Fruit fly (Drosophila melanogaster): ENCODE measurements around the gene CG9184.

The CG9184 gene

dm6 chr3L:1320230-1320930 is 2.2 kb downstream of the CG9184 start:
- TF ChIP-seq Vsx2 (GFP tag; optimal IDR thresholded peaks at IDR 0.05; ENCODE audit: partially characterized antibody): no peak
- no peak for TF ChIP-seq Abd-B (GFP tag; optimal IDR thresholded peaks at IDR 0.05)
- TF ChIP-seq Rel (GFP tag; optimal IDR thresholded peaks at IDR 0.05): no peak
- TF ChIP-seq Rel (tag; optimal IDR thresholded peaks at IDR 0.05): no peak
- no peak for TF ChIP-seq dl (GFP tag; optimal IDR thresholded peaks at IDR 0.05; ENCODE audit: insufficient read depth in 1 of 2, partially characterized antibody in 2 of 2)
- TF ChIP-seq lola (GFP tag; optimal IDR thresholded peaks at IDR 0.05): no peak
- no peak for TF ChIP-seq N (GFP tag; optimal IDR thresholded peaks at IDR 0.05)
- TF ChIP-seq Hr83 (GFP tag; optimal IDR thresholded peaks at IDR 0.05; ENCODE audit: poor library complexity, severe bottlenecking): no peak
- TF ChIP-seq CG32264 (GFP tag; optimal IDR thresholded peaks at IDR 0.05): no peak
- TF ChIP-seq h (GFP tag; optimal IDR thresholded peaks at IDR 0.05): peak; percentile 39
- TF ChIP-seq Dfd (GFP tag; optimal IDR thresholded peaks at IDR 0.05): no peak
- TF ChIP-seq CG9705 (GFP tag; optimal IDR thresholded peaks at IDR 0.05): no peak
- TF ChIP-seq Hr78 (GFP tag; optimal IDR thresholded peaks at IDR 0.05): peak; percentile 5
- TF ChIP-seq jim (GFP tag; optimal IDR thresholded peaks at IDR 0.05): no peak
- TF ChIP-seq Myc (optimal IDR thresholded peaks at IDR 0.05): no peak
- peak; percentile 19 for TF ChIP-seq rgr (GFP tag; optimal IDR thresholded peaks at IDR 0.05)
- peak; percentile 6 for TF ChIP-seq HLH106 (tag; optimal IDR thresholded peaks at IDR 0.05)
- TF ChIP-seq Dif (GFP tag; optimal IDR thresholded peaks at IDR 0.05; ENCODE audit: partially characterized antibody): no peak
- TF ChIP-seq CrebA (GFP tag; optimal IDR thresholded peaks at IDR 0.05; ENCODE audit: borderline replicate concordance): no peak
- TF ChIP-seq Sp1 (GFP tag; optimal IDR thresholded peaks at IDR 0.05): no peak
- peak in 1 of 2 experiments; percentile 55 for TF ChIP-seq foxo (GFP tag; optimal IDR thresholded peaks at IDR 0.05)
- TF ChIP-seq sv (GFP tag; optimal IDR thresholded peaks at IDR 0.05): no peak
- TF ChIP-seq Hnf4 (GFP tag; optimal IDR thresholded peaks at IDR 0.05): no peak
- no peak for TF ChIP-seq sage (GFP tag; optimal IDR thresholded peaks at IDR 0.05)
- no peak for TF ChIP-seq usp (GFP tag; optimal IDR thresholded peaks at IDR 0.05)
- peak; percentile 20 for TF ChIP-seq br (GFP tag; optimal IDR thresholded peaks at IDR 0.05)
- no peak for TF ChIP-seq GATAd (GFP tag; optimal IDR thresholded peaks at IDR 0.05)
- no peak for TF ChIP-seq brk (GFP tag; optimal IDR thresholded peaks at IDR 0.05)
- TF ChIP-seq pan (optimal IDR thresholded peaks at IDR 0.05): no peak
- TF ChIP-seq woc (GFP tag; optimal IDR thresholded peaks at IDR 0.05): no peak
- no peak for TF ChIP-seq dsf (GFP tag; optimal IDR thresholded peaks at IDR 0.05; ENCODE audit: borderline replicate concordance)
- TF ChIP-seq Jra (GFP tag; optimal IDR thresholded peaks at IDR 0.05): no peak
- TF ChIP-seq tai (GFP tag; optimal IDR thresholded peaks at IDR 0.05): no peak
- no peak for TF ChIP-seq OdsH (GFP tag; optimal IDR thresholded peaks at IDR 0.05)
- TF ChIP-seq ey (GFP tag; optimal IDR thresholded peaks at IDR 0.05): peak; percentile 52
- peak; percentile 30 for TF ChIP-seq fru (GFP tag; optimal IDR thresholded peaks at IDR 0.05)
- TF ChIP-seq psq (GFP tag; optimal IDR thresholded peaks at IDR 0.05): no peak
- no peak for TF ChIP-seq Mio (GFP tag; optimal IDR thresholded peaks at IDR 0.05)
- no peak for TF ChIP-seq dmrt93B (GFP tag; optimal IDR thresholded peaks at IDR 0.05)

- TF ChIP-seq Hnf4 (GFP tag; optimal IDR thresholded peaks at IDR 0.05) (peak; percentile 97), lola (GFP tag; optimal IDR thresholded peaks at IDR 0.05) (no peak), tai (GFP tag; optimal IDR thresholded peaks at IDR 0.05) (no peak), Hr78 (GFP tag; optimal IDR thresholded peaks at IDR 0.05) (no peak), dmrt93B (GFP tag; optimal IDR thresholded peaks at IDR 0.05) (peak; percentile 92), dl (GFP tag; optimal IDR thresholded peaks at IDR 0.05; ENCODE audit: insufficient read depth in 1 of 2, partially characterized antibody in 2 of 2) (no peak), jim (GFP tag; optimal IDR thresholded peaks at IDR 0.05) (no peak), sage (GFP tag; optimal IDR thresholded peaks at IDR 0.05) (no peak), N (GFP tag; optimal IDR thresholded peaks at IDR 0.05) (no peak), h (GFP tag; optimal IDR thresholded peaks at IDR 0.05) (peak; percentile 98), ey (GFP tag; optimal IDR thresholded peaks at IDR 0.05) (peak; percentile 98), CG9705 (GFP tag; optimal IDR thresholded peaks at IDR 0.05) (peak; percentile 86), pan (optimal IDR thresholded peaks at IDR 0.05) (no peak), dsf (GFP tag; optimal IDR thresholded peaks at IDR 0.05; ENCODE audit: borderline replicate concordance) (peak; percentile 88), brk (GFP tag; optimal IDR thresholded peaks at IDR 0.05) (no peak), fru (GFP tag; optimal IDR thresholded peaks at IDR 0.05) (peak; percentile 98), Dif (GFP tag; optimal IDR thresholded peaks at IDR 0.05; ENCODE audit: partially characterized antibody) (peak; percentile 38), foxo (GFP tag; optimal IDR thresholded peaks at IDR 0.05) (peak; percentile 93 to 98), Mio (GFP tag; optimal IDR thresholded peaks at IDR 0.05) (peak; percentile 77), woc (GFP tag; optimal IDR thresholded peaks at IDR 0.05) (peak; percentile 97), usp (GFP tag; optimal IDR thresholded peaks at IDR 0.05) (no peak), OdsH (GFP tag; optimal IDR thresholded peaks at IDR 0.05) (peak; percentile 97), HLH106 (tag; optimal IDR thresholded peaks at IDR 0.05) (peak; percentile 96), CrebA (GFP tag; optimal IDR thresholded peaks at IDR 0.05; ENCODE audit: borderline replicate concordance) (no peak), Rel (GFP tag; optimal IDR thresholded peaks at IDR 0.05) (peak; percentile 95), Rel (tag; optimal IDR thresholded peaks at IDR 0.05) (peak; percentile 79), Hr83 (GFP tag; optimal IDR thresholded peaks at IDR 0.05; ENCODE audit: poor library complexity, severe bottlenecking) (peak; percentile 83), Myc (optimal IDR thresholded peaks at IDR 0.05) (no peak), CG32264 (GFP tag; optimal IDR thresholded peaks at IDR 0.05) (peak; percentile 94), psq (GFP tag; optimal IDR thresholded peaks at IDR 0.05) (peak; percentile 96), sv (GFP tag; optimal IDR thresholded peaks at IDR 0.05) (peak; percentile 49), Jra (GFP tag; optimal IDR thresholded peaks at IDR 0.05) (peak; percentile 94), br (GFP tag; optimal IDR thresholded peaks at IDR 0.05) (peak; percentile 98), Abd-B (GFP tag; optimal IDR thresholded peaks at IDR 0.05) (no peak), Vsx2 (GFP tag; optimal IDR thresholded peaks at IDR 0.05; ENCODE audit: partially characterized antibody) (no peak), Dfd (GFP tag; optimal IDR thresholded peaks at IDR 0.05) (no peak), Sp1 (GFP tag; optimal IDR thresholded peaks at IDR 0.05) (peak; percentile 97), GATAd (GFP tag; optimal IDR thresholded peaks at IDR 0.05) (peak; percentile 76), rgr (GFP tag; optimal IDR thresholded peaks at IDR 0.05) (peak; percentile 97)
These were observed 3.4 kb downstream of the CG9184 start for dm6 chr3L:1319097-1319725.

All from whole organism, wandering third instar larva.